Worm (Caenorhabditis elegans) whole organism, late embryonic: ENCODE results near the gene cav-1.

Source experiments
- C08G9.2 ChIP-seq: sonication (generic microtip); optimal IDR thresholded peaks from 2 replicates; lab custom pipeline; 2016; ENCODE audit warnings: mild to moderate bottlenecking, missing genetic modification characterization, moderate library complexity, missing compliant biosample characterization
- ceh-14 ChIP-seq: sonication (generic microtip); optimal IDR thresholded peaks from 2 replicates; lab custom pipeline; 2016; ENCODE audit warnings: missing genotype, missing genetic modification characterization, missing compliant biosample characterization
- ceh-48 ChIP-seq: sonication (generic microtip); optimal IDR thresholded peaks from 2 replicates; lab custom pipeline; 2016; ENCODE audit warnings: missing genetic modification characterization, inconsistent platforms, missing compliant biosample characterization
- ceh-6 ChIP-seq: fragments of 200-800 bp; sonication (Bioruptor generic); optimal IDR thresholded peaks from 2 replicates; lab custom pipeline; 2018; ENCODE audit warnings: mild to moderate bottlenecking, missing genetic modification characterization, missing compliant biosample characterization

Gene cav-1

ce11 chrIV:9822585-9822984 lies 50.3 kb downstream of the cav-1 start:
- TF ChIP-seq C08G9.2 (peak; percentile 9), ceh-14 (tag; lab: Kevin White, UChicago) (no peak), ceh-6 (GFP tag; lab: Kevin White, UChicago) (no peak), ceh-48 (tag; lab: Kevin White, UChicago) (no peak)
